Worm (Caenorhabditis elegans): ENCODE measurements around the gene Y39B6A.34.

Y39B6A.34 gene

DNA sequence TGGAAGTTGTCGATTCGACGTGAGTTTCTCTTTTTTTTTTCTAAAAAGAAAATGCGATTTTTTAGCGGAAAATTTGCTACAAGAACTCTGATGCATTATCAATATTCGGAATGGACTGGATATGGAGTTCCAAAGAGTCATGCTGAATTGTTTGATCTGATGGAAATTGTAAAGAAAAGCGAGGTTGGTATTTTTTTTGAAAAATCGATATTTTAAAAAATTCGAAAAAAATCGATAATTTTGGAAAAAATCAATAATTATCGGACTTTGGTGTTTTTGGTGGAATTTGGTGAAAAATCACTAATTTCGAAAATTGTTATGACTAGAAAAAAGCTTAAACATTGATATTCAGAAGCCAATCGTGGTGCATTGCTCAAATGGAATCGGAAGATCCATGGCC is 18.4 kb downstream of the Y39B6A.34 start:
- no peak for TF ChIP-seq tbx-37 (GFP tag; conservative IDR thresholded peaks at IDR 0.05)
- no peak for TF ChIP-seq hmbx-1 (tag; optimal IDR thresholded peaks at IDR 0.05)
- no peak for TF ChIP-seq hnd-1 (tag; optimal IDR thresholded peaks at IDR 0.05)
- no peak for TF ChIP-seq flt-1 (GFP tag; IDR thresholded peaks at IDR 0.05)
- no peak for TF ChIP-seq pes-1 (GFP tag; IDR thresholded peaks at IDR 0.05)
- TF ChIP-seq ama-1 (optimal IDR thresholded peaks at IDR 0.05), result no peak
- TF ChIP-seq B0310.2 (tag; optimal IDR thresholded peaks at IDR 0.05), result no peak
- TF ChIP-seq ets-7 (tag; optimal IDR thresholded peaks at IDR 0.05), result no peak
- TF ChIP-seq scrt-1 (GFP tag; IDR thresholded peaks at IDR 0.05), result no peak
- TF ChIP-seq ceh-13 (GFP tag; optimal IDR thresholded peaks at IDR 0.05), result no peak
- TF ChIP-seq ceh-36 (tag; optimal IDR thresholded peaks at IDR 0.05), result no peak
- TF ChIP-seq aly-1 (tag; optimal IDR thresholded peaks at IDR 0.05), result no peak
- TF ChIP-seq F13C5.2 (tag; optimal IDR thresholded peaks at IDR 0.05), result no peak

DNA sequence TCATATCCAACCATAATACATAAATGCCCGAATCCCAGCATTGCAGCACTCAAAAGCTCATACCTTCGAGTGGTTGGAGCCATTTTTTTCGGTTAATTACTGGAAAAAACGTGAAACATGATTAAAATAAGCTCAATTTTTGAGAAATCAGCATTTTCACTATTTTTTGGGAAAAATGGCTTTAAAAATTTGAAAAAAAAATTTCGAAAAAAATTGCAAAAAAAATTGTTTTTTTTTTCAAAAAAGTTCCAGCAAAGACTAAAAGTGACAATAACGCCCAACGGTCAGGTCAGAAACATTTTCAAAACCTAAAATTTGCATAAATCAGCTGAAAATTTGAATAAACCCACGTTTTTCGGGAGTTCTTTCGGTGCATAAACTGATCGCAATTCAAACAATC is 23.9 kb downstream of the Y39B6A.34 start, which contains the start of gene Y39B6A.29:
Gene Y39B6A.29, minus strand, starts transcription at position 101 of the 400 bp plus-strand sequence.
- TF ChIP-seq tra-4 (tag; optimal IDR thresholded peaks at IDR 0.05), result no peak

DNA sequence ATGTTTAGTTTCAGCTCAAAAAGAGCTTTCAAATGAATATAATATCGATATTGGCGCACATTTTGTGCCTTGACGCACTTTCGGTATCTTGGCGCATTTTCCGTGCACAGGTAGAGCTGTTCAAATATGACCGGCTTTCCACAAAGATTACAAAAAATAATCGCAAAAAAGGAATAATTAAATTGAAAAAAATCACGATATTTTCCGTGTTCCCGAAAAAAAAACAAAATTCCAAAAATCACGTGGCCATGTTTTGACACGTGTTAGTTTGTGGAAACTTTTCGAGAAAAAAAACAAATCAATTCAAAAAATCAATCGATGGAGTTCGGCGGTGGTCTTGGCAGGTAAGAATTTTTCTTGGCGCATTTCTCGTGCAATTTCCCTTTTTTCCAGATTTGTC is 25.3 kb downstream of the Y39B6A.34 start, which contains the start of gene Y39B6A.25:
Gene Y39B6A.25, plus strand, starts transcription at position 301 of the 400 bp plus-strand sequence.
- TF ChIP-seq tbx-11 (GFP tag; IDR thresholded peaks at IDR 0.05) (no peak), hnd-1 (tag; optimal IDR thresholded peaks at IDR 0.05) (no peak), sea-1 (GFP tag; conservative IDR thresholded peaks at IDR 0.05) (no peak), tbx-37 (GFP tag; conservative IDR thresholded peaks at IDR 0.05) (no peak), ceh-13 (GFP tag; optimal IDR thresholded peaks at IDR 0.05) (no peak), ceh-36 (tag; optimal IDR thresholded peaks at IDR 0.05) (no peak), hmg-4 (GFP tag; optimal IDR thresholded peaks at IDR 0.05) (no peak), scrt-1 (GFP tag; IDR thresholded peaks at IDR 0.05) (no peak)

DNA sequence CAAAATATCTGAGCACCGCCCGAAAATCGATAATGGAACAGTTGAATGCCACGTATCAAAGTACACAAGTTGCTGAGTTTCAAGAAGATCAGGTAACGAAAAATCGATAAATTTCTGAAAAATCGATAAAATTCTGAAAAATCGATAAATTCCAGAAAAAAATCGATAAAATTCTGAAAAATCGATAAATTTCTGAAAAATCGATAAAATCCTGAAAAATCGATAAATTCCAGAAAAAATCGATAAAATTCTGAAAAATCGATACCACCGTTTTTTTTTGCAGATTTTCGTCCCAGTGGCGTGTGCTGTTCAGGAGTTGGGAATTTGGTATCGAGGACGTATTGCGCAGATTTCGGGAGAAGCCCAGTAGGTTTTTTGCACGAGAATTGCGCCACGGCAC is 26.5 kb downstream of the Y39B6A.34 start:
- TF ChIP-seq ceh-13 (GFP tag; optimal IDR thresholded peaks at IDR 0.05) (no peak), tbx-11 (GFP tag; IDR thresholded peaks at IDR 0.05) (no peak), tbx-37 (GFP tag; conservative IDR thresholded peaks at IDR 0.05) (no peak), ets-7 (tag; optimal IDR thresholded peaks at IDR 0.05) (no peak), sea-1 (GFP tag; conservative IDR thresholded peaks at IDR 0.05) (no peak), flt-1 (GFP tag; IDR thresholded peaks at IDR 0.05) (no peak), B0310.2 (tag; optimal IDR thresholded peaks at IDR 0.05) (no peak), hmg-4 (GFP tag; optimal IDR thresholded peaks at IDR 0.05) (no peak), F13C5.2 (tag; optimal IDR thresholded peaks at IDR 0.05) (no peak), pes-1 (GFP tag; IDR thresholded peaks at IDR 0.05) (no peak), hmbx-1 (tag; optimal IDR thresholded peaks at IDR 0.05) (no peak), ama-1 (optimal IDR thresholded peaks at IDR 0.05) (no peak)

DNA sequence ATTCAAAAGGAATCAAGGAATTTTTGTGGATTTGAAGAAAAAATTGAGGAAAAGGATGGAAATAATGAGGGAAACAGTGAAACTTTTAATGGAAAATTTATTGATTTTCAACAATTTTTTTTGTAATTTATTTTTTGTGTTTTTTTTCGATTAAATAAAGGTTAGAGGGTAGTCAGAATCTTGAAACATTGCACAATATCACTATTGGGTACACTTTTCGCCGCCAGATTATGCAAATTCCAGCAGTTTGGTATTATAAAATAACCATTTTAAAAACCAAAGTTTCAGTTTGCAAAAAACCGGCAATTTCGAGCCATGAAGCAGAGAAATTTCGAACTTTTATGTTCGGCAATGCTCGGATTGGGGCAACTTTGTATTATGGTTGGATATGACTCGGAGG is 30.6 kb downstream of the Y39B6A.34 start, which contains the start of gene Y39B6A.27:
Gene Y39B6A.27, plus strand, starts transcription at position 301 of the 400 bp plus-strand sequence.
- TF ChIP-seq B0310.2 (tag; optimal IDR thresholded peaks at IDR 0.05) (no peak), sea-1 (GFP tag; conservative IDR thresholded peaks at IDR 0.05) (no peak), ceh-13 (GFP tag; optimal IDR thresholded peaks at IDR 0.05) (no peak), aly-1 (tag; optimal IDR thresholded peaks at IDR 0.05) (no peak), tbx-11 (GFP tag; IDR thresholded peaks at IDR 0.05) (no peak), hmbx-1 (tag; optimal IDR thresholded peaks at IDR 0.05) (no peak), ceh-36 (tag; optimal IDR thresholded peaks at IDR 0.05) (no peak), scrt-1 (GFP tag; IDR thresholded peaks at IDR 0.05) (no peak), tra-4 (tag; optimal IDR thresholded peaks at IDR 0.05) (no peak), hnd-1 (tag; optimal IDR thresholded peaks at IDR 0.05) (no peak), ets-7 (tag; optimal IDR thresholded peaks at IDR 0.05) (no peak), ama-1 (optimal IDR thresholded peaks at IDR 0.05) (no peak)

DNA sequence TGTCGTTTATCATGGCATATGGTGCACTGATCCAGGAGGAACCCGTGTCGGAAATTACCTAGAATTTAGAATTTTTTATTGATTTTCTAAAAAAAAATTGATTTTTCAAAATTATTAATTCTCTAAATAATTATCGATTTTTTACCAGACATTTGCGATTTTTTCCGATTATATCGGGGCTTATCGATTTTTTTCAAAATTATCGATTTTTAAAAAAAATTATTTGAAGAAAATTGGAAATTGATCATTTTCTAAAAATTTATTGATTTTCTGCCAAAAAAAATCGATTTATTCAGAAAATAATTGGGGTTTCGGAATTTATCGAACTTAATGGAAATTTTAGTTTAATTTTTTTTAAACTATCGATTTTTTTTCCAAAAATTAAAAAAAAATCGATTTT is 35.2 kb downstream of the Y39B6A.34 start:
- TF ChIP-seq tra-4 (tag; optimal IDR thresholded peaks at IDR 0.05), result no peak
- no peak for TF ChIP-seq flt-1 (GFP tag; IDR thresholded peaks at IDR 0.05)
- TF ChIP-seq sea-1 (GFP tag; conservative IDR thresholded peaks at IDR 0.05), result no peak
- no peak for TF ChIP-seq ama-1 (optimal IDR thresholded peaks at IDR 0.05)
- TF ChIP-seq B0310.2 (tag; optimal IDR thresholded peaks at IDR 0.05), result no peak
- TF ChIP-seq aly-1 (tag; optimal IDR thresholded peaks at IDR 0.05), result no peak
- no peak for TF ChIP-seq hmbx-1 (tag; optimal IDR thresholded peaks at IDR 0.05)
- TF ChIP-seq ceh-13 (GFP tag; optimal IDR thresholded peaks at IDR 0.05), result no peak

DNA sequence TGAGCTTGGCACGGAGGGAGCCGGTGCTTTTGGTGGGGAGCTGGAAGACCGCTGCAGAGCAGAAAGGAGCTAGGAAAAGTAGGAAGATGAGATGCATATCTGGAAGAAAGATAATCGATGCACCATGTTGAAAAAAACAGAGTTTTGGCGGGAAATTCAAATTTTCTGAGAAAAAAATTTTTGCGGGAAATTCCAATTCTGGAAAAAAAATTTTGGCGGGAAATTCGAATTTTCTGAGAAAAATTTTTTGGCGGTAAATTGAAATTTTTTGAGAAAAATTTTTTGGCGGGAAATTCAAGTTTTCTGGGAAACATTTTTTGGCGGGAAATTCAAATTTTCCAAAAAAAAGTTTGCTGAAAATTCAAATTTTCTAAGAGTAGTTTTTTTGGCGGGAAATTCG is 36.4 kb downstream of the Y39B6A.34 start, which contains the start of gene asp-17:
Gene asp-17, minus strand, starts transcription at position 101 of the 400 bp plus-strand sequence.
- TF ChIP-seq F13C5.2 (tag; optimal IDR thresholded peaks at IDR 0.05), result no peak
- no peak for TF ChIP-seq ets-7 (tag; optimal IDR thresholded peaks at IDR 0.05)
- TF ChIP-seq B0310.2 (tag; optimal IDR thresholded peaks at IDR 0.05), result no peak
- TF ChIP-seq aly-1 (tag; optimal IDR thresholded peaks at IDR 0.05), result no peak
- TF ChIP-seq hnd-1 (tag; optimal IDR thresholded peaks at IDR 0.05), result no peak
- TF ChIP-seq tbx-11 (GFP tag; IDR thresholded peaks at IDR 0.05), result no peak
- TF ChIP-seq ama-1 (optimal IDR thresholded peaks at IDR 0.05), result no peak

DNA sequence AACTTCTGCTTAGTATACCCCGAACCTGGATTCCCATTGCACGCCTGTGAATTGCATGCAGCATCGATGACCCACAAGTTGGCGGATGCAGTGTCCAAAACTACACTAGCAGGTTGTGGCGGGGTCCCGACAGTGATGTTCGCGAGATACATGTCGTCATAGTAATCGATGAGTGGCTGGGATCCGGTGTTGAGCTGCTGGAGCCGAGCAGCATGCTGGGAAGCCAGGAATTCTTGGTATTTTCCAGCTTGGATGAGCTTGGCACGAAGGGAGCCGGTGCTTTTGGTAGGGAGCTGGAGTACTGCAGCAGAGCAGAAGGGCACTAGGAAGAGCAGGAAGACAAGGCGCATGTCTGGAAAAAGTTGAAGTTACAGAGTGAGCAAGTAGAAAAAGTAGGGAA is 41.4 kb downstream of the Y39B6A.34 start, which contains the start of gene asp-16:
Gene asp-16, minus strand, starts transcription at position 350 of the 400 bp plus-strand sequence.
- no peak for TF ChIP-seq tbx-11 (GFP tag; IDR thresholded peaks at IDR 0.05)

DNA sequence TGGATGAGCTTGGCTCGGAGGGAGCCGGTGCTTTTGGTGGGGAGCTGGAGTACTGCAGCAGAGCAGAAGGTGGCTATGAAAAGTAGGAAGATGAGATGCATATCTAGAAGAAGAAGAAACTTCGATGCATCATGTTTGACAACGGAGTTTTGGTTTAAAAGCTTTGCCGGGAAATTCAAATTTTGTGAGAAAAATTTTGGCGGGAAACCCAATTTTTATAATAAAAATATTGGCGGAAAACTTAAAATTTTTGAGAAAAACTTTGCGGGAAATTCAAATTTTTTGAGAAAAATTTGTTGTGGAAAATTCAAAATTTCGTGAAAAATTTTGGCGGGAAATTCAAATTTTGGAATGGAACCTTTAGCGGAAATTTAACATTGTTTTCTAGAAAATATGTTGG is 43.9 kb downstream of the Y39B6A.34 start, which contains the start of gene asp-15:
Gene asp-15, minus strand, starts transcription at position 101 of the 400 bp plus-strand sequence.
- TF ChIP-seq tra-4 (tag; optimal IDR thresholded peaks at IDR 0.05) (no peak), hnd-1 (tag; optimal IDR thresholded peaks at IDR 0.05) (no peak), B0310.2 (tag; optimal IDR thresholded peaks at IDR 0.05) (no peak), tbx-37 (GFP tag; conservative IDR thresholded peaks at IDR 0.05) (no peak), tbx-11 (GFP tag; IDR thresholded peaks at IDR 0.05) (no peak), hmbx-1 (tag; optimal IDR thresholded peaks at IDR 0.05) (no peak), hmg-4 (GFP tag; optimal IDR thresholded peaks at IDR 0.05) (no peak), sea-1 (GFP tag; conservative IDR thresholded peaks at IDR 0.05) (no peak), flt-1 (GFP tag; IDR thresholded peaks at IDR 0.05) (no peak), pes-1 (GFP tag; IDR thresholded peaks at IDR 0.05) (no peak), ets-7 (tag; optimal IDR thresholded peaks at IDR 0.05) (no peak), ceh-36 (tag; optimal IDR thresholded peaks at IDR 0.05) (no peak)

Measured in whole organism, early embryonic.